Worm (Caenorhabditis elegans): Measurements from ENCODE around the gene Y43B11AR.3.

DNA sequence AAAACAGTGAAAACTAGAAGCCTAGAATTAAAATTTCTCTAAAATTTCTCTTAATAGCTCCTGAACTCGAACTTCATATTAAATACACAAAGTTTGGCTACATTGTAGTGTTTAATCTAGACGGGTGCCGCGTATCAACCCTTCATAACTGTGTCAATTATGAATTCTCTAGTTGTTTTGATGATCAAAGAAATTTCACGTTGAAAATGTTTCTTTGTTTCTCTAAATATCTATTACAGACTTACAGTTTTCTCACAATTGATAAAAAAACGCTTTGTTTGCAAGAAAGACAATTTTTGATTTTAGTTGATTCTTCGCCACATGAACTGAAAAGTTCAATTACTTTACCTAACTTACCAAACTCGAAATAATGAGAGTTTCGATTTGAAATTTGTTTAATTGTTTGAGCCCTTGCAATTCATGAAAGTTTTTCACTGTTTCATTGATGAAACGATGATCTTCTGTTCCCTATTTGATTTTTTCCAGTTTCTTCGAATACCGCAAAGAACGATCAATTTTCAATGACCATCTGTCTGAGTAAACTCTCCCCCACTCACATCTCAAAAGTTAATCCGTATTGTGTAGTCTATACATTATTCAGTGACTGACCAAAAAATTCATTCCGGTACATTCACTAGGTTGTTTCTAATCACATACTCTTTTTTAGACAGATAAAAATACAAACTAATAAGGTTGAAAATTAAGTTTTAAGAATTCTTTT is 36.7 kb downstream of the Y43B11AR.3 start:
- TF ChIP-seq nhr-76 (tag; optimal IDR thresholded peaks at IDR 0.05) = no peak
- TF ChIP-seq nhr-77 (tag; optimal IDR thresholded peaks at IDR 0.05) = no peak
- no peak for TF ChIP-seq ztf-4 (tag; optimal IDR thresholded peaks at IDR 0.05)

Data from whole organism, L3 larva.